Worm (Caenorhabditis elegans) whole organism, L2 larva: ENCODE results near the gene rde-1.

ENCODE experiments used
- ama-1 ChIP-seq: fragments of 150-350 bp; optimal IDR thresholded peaks from 2 replicates; lab custom pipeline; 2018; ENCODE audit warnings: inconsistent platforms
- egl-27 ChIP-seq: sonication (generic microtip); optimal IDR thresholded peaks from 3 replicates; lab custom pipeline; 2017; ENCODE audit warnings: missing biosample characterization, missing genetic modification reagents, missing genetic modification characterization
- unc-39 ChIP-seq: fragments of 150-350 bp; optimal IDR thresholded peaks from 2 replicates; lab custom pipeline; 2014; ENCODE audit warnings: missing biosample characterization, missing genetic modification characterization
- unc-62 ChIP-seq: fragments of 150-350 bp; optimal IDR thresholded peaks from 2 replicates; lab custom pipeline; 2014; ENCODE audit warnings: missing biosample characterization, missing genetic modification reagents, missing genetic modification characterization

DNA sequence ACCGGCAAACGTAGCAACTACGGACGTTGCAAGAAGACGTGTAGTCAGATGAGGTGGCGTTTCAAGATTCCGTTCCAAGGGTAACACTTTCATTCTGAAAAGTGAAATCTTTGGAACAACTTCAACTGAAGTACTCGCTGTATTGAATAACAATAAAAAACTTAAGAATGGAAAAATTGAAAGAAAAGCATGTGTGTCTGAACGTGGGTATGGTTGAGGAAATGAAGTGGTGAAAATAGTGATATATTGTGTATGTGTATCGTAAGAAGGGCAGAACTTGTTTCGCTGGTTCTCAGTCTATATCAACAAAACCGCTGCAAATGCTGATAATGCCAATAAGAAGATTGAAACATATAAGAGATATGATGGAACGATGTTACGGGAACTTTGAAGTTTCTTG lies 4.3 kb upstream of the rde-1 start, which contains the start of gene K08H10.6:
- no peak for TF ChIP-seq unc-62
- no peak for TF ChIP-seq egl-27 (tag; lab: Kevin White, UChicago)
- no peak for TF ChIP-seq unc-39 (tag; lab: Kevin White, UChicago)
- TF ChIP-seq ama-1 (lab: Kevin White, UChicago): no peak
